Worm (Caenorhabditis elegans): ENCODE results near the gene ZK1055.4.

ZK1055.4 gene

ce11 chrV:6593700-6594244 lies 11.9 kb downstream of the ZK1055.4 start, which contains the start of gene hcp-1:
TSS of gene hcp-1 (plus strand) at chrV:6594194.
- TF ChIP-seq ZK546.5 (tag; optimal IDR thresholded peaks at IDR 0.05) (no peak), nhr-129 (tag; optimal IDR thresholded peaks at IDR 0.05) (no peak), mbf-1 (tag; optimal IDR thresholded peaks at IDR 0.05) (no peak), crh-2 (tag; optimal IDR thresholded peaks at IDR 0.05) (no peak), elt-3 (tag; optimal IDR thresholded peaks at IDR 0.05) (no peak), Y55F3AM.14 (GFP tag; optimal IDR thresholded peaks at IDR 0.05) (no peak), R02D3.7 (tag; optimal IDR thresholded peaks at IDR 0.05) (no peak), nhr-77 (tag; optimal IDR thresholded peaks at IDR 0.05) (no peak), gmeb-1 (tag; optimal IDR thresholded peaks at IDR 0.05) (peak; percentile 84), unc-62 (GFP tag; optimal IDR thresholded peaks at IDR 0.05) (no peak), fos-1 (tag; optimal IDR thresholded peaks at IDR 0.05) (peak; percentile 10), zag-1 (tag; optimal IDR thresholded peaks at IDR 0.05) (no peak), ztf-4 (tag; optimal IDR thresholded peaks at IDR 0.05) (no peak), nhr-25 (tag; optimal IDR thresholded peaks at IDR 0.05) (no peak), lin-39 (tag; optimal IDR thresholded peaks at IDR 0.05) (no peak), mab-5 (tag; optimal IDR thresholded peaks at IDR 0.05) (no peak), dmd-4 (tag; optimal IDR thresholded peaks at IDR 0.05) (no peak), sem-4 (tag; optimal IDR thresholded peaks at IDR 0.05) (no peak), aly-2 (tag; optimal IDR thresholded peaks at IDR 0.05) (no peak), unc-55 (GFP tag; optimal IDR thresholded peaks at IDR 0.05) (peak; percentile 46), lin-13 (GFP tag; optimal IDR thresholded peaks at IDR 0.05) (no peak), snpc-4 (tag; optimal IDR thresholded peaks at IDR 0.05) (no peak), alr-1 (tag; optimal IDR thresholded peaks at IDR 0.05) (no peak), nhr-6 (tag; optimal IDR thresholded peaks at IDR 0.05) (no peak)

ce11 chrV:6602556-6603062 lies 20.7 kb downstream of the ZK1055.4 start, which contains the start of gene ZK1055.6:
TSS of gene ZK1055.6 (minus strand) at chrV:6602606.
- no peak for TF ChIP-seq unc-62 (GFP tag; optimal IDR thresholded peaks at IDR 0.05)
- TF ChIP-seq nhr-23 (tag; optimal IDR thresholded peaks at IDR 0.05) = no peak
- no peak for TF ChIP-seq elt-3 (tag; optimal IDR thresholded peaks at IDR 0.05)
- no peak for TF ChIP-seq ceh-16 (tag; optimal IDR thresholded peaks at IDR 0.05)
- TF ChIP-seq zag-1 (tag; optimal IDR thresholded peaks at IDR 0.05) = no peak
- no peak for TF ChIP-seq sma-9 (GFP tag; optimal IDR thresholded peaks at IDR 0.05)
- no peak for TF ChIP-seq sma-9 (tag; optimal IDR thresholded peaks at IDR 0.05)
- TF ChIP-seq blmp-1 (tag; optimal IDR thresholded peaks at IDR 0.05; ENCODE audit: insufficient read depth) = no peak
- no peak for TF ChIP-seq ztf-1 (GFP tag; conservative IDR thresholded peaks at IDR 0.05)
- no peak for TF ChIP-seq nhr-6 (tag; optimal IDR thresholded peaks at IDR 0.05)
- TF ChIP-seq unc-55 (GFP tag; optimal IDR thresholded peaks at IDR 0.05) = no peak
- no peak for TF ChIP-seq lin-13 (GFP tag; optimal IDR thresholded peaks at IDR 0.05)
- TF ChIP-seq nhr-77 (tag; optimal IDR thresholded peaks at IDR 0.05) = no peak

DNA sequence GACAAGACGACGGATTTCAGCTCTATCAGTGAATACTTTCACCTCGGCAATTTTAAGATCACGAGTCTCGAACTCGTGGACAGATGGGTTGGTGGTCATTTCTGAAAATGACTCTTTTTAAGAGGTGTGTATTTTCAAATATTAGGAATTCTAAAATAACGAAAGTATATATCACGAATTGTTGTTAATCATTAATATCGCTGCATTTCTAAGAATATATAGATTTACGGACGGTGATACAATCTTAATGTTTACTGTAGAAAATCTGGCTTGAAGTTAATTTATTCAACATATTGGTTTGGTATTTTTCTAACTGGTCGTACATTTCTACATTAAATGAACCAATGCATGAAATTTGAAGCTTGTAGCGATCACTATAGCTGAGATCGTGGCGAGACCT lies 23.4 kb downstream of the ZK1055.4 start, which contains the start of gene ZK1055.7:
Gene ZK1055.7, minus strand, starts transcription at position 101 of the 400 bp plus-strand sequence.
- TF ChIP-seq zag-1 (tag; optimal IDR thresholded peaks at IDR 0.05) = no peak
- TF ChIP-seq aly-2 (tag; optimal IDR thresholded peaks at IDR 0.05) = no peak
- TF ChIP-seq F13H6.1 (tag; optimal IDR thresholded peaks at IDR 0.05) = no peak
- no peak for TF ChIP-seq fos-1 (tag; optimal IDR thresholded peaks at IDR 0.05)
- TF ChIP-seq nhr-237 (tag; optimal IDR thresholded peaks at IDR 0.05) = no peak
- TF ChIP-seq ama-1 (optimal IDR thresholded peaks at IDR 0.05) = no peak
- TF ChIP-seq mab-5 (tag; optimal IDR thresholded peaks at IDR 0.05) = no peak
- TF ChIP-seq nhr-129 (tag; optimal IDR thresholded peaks at IDR 0.05) = no peak
- no peak for TF ChIP-seq nhr-10 (tag; optimal IDR thresholded peaks at IDR 0.05)
- no peak for TF ChIP-seq unc-39 (tag; optimal IDR thresholded peaks at IDR 0.05)
- TF ChIP-seq C34F6.9 (tag; optimal IDR thresholded peaks at IDR 0.05) = no peak

DNA sequence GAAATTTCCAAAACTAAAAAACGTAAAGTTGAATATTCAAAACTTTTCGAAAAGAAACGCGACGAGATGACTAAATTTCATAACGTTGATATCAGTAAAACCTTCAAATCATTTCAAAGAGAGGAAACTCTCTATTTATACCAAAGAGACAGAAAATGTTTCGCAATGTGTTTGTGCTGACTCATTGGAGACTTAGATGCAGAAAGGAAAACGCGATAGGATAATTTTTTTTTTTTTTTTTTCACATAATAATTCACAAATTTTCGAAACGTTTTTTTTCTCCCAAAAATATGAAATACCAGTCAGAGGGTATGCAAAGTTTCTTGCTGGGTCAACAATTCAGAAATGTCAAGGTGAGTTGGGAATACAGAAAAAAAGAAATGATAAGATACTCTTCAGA lies 24.3 kb downstream of the ZK1055.4 start:
- TF ChIP-seq fos-1 (tag; optimal IDR thresholded peaks at IDR 0.05) = peak; percentile 88
- TF ChIP-seq ceh-82 (tag; optimal IDR thresholded peaks at IDR 0.05) = no peak
- TF ChIP-seq alr-1 (tag; optimal IDR thresholded peaks at IDR 0.05) = no peak
- peak; percentile 76 for TF ChIP-seq unc-55 (GFP tag; optimal IDR thresholded peaks at IDR 0.05)
- peak; percentile 47 for TF ChIP-seq gmeb-1 (tag; optimal IDR thresholded peaks at IDR 0.05)
- TF ChIP-seq lin-39 (tag; optimal IDR thresholded peaks at IDR 0.05) = no peak
- no peak for TF ChIP-seq mdl-1 (tag; optimal IDR thresholded peaks at IDR 0.05)
- TF ChIP-seq skn-1 (tag; optimal IDR thresholded peaks at IDR 0.05) = peak; percentile 48
- TF ChIP-seq lsy-2 (tag; optimal IDR thresholded peaks at IDR 0.05) = no peak
- TF ChIP-seq unc-39 (tag; optimal IDR thresholded peaks at IDR 0.05) = no peak

All from whole organism, L2 larva.